Worm (Caenorhabditis elegans): ENCODE measurements around the gene Y43F8B.28.

Y43F8B.28 gene

ce11 chrV:19443599-19443998 lies 41.5 kb upstream of the Y43F8B.28 start:
- TF ChIP-seq dmd-9 (GFP tag; IDR thresholded peaks at IDR 0.05) (no peak), daf-16 (GFP tag; optimal IDR thresholded peaks at IDR 0.05) (no peak), daf-16 (tag; optimal IDR thresholded peaks at IDR 0.05) (peak; percentile 72), lsy-2 (tag; optimal IDR thresholded peaks at IDR 0.05) (peak in 1 of 2 experiments; percentile 4), spr-1 (tag; optimal IDR thresholded peaks at IDR 0.05) (no peak), dve-1 (tag; optimal IDR thresholded peaks at IDR 0.05; ENCODE audit: insufficient read depth) (peak; percentile 27), vab-7 (GFP tag; IDR thresholded peaks at IDR 0.05) (no peak), cey-2 (tag; optimal IDR thresholded peaks at IDR 0.05; ENCODE audit: borderline replicate concordance, insufficient read depth) (no peak), ces-1 (GFP tag; optimal IDR thresholded peaks at IDR 0.05) (no peak), nhr-28 (tag; optimal IDR thresholded peaks at IDR 0.05) (peak; percentile 34), skn-1 (tag; optimal IDR thresholded peaks at IDR 0.05) (no peak)

ce11 chrV:19445442-19445841 lies 39.7 kb upstream of the Y43F8B.28 start, which contains the start of gene M04C3.1:
TSS of gene M04C3.1 (minus strand) at chrV:19445605.
- no peak for TF ChIP-seq madf-9 (GFP tag; conservative IDR thresholded peaks at IDR 0.05)
- no peak for TF ChIP-seq ztf-11 (tag; optimal IDR thresholded peaks at IDR 0.05)
- TF ChIP-seq dmd-6 (GFP tag; IDR thresholded peaks at IDR 0.05): peak; percentile 27; the same call in 1 of the 2 replicates
- TF ChIP-seq daf-16 (GFP tag; optimal IDR thresholded peaks at IDR 0.05): no peak
- peak; percentile 71 for TF ChIP-seq daf-16 (tag; optimal IDR thresholded peaks at IDR 0.05)
- TF ChIP-seq zfp-3 (GFP tag; conservative IDR thresholded peaks at IDR 0.05): no peak
- no peak for TF ChIP-seq ceh-44 (GFP tag; IDR thresholded peaks at IDR 0.05)
- TF ChIP-seq zfp-2 (tag; optimal IDR thresholded peaks at IDR 0.05): no peak
- no peak for TF ChIP-seq set-16 (GFP tag; IDR thresholded peaks at IDR 0.05)
- no peak for TF ChIP-seq Y5F2A.4 (GFP tag; optimal IDR thresholded peaks at IDR 0.05)
- peak; percentile 22 for TF ChIP-seq hlh-30 (tag; optimal IDR thresholded peaks at IDR 0.05; ENCODE audit: insufficient read depth)
- TF ChIP-seq Y48G9A.11 (GFP tag; IDR thresholded peaks at IDR 0.05): no peak
- TF ChIP-seq pqm-1 (tag; optimal IDR thresholded peaks at IDR 0.05): peak; percentile 79
- no peak for TF ChIP-seq lin-39 (tag; optimal IDR thresholded peaks at IDR 0.05)
- no peak for TF ChIP-seq nhr-111 (GFP tag; optimal IDR thresholded peaks at IDR 0.05)
- no peak for TF ChIP-seq dpl-1 (GFP tag; optimal IDR thresholded peaks at IDR 0.05)
- peak; percentile 66 for TF ChIP-seq dve-1 (tag; optimal IDR thresholded peaks at IDR 0.05; ENCODE audit: insufficient read depth)
- no peak for TF ChIP-seq hif-1 (tag; optimal IDR thresholded peaks at IDR 0.05)
- TF ChIP-seq nhr-25 (tag; optimal IDR thresholded peaks at IDR 0.05; ENCODE audit: borderline replicate concordance, insufficient read depth): no peak
- peak; percentile 49 for TF ChIP-seq nhr-28 (tag; optimal IDR thresholded peaks at IDR 0.05)
- no peak for TF ChIP-seq fos-1 (tag; optimal IDR thresholded peaks at IDR 0.05)
- TF ChIP-seq lsy-2 (tag; optimal IDR thresholded peaks at IDR 0.05): peak in 1 of 2 experiments; percentile 5
- no peak for TF ChIP-seq ama-1 (optimal IDR thresholded peaks at IDR 0.05)
- no peak for TF ChIP-seq nhr-42 (GFP tag; IDR thresholded peaks at IDR 0.05)
- no peak for TF ChIP-seq lim-7 (GFP tag; IDR thresholded peaks at IDR 0.05)
- TF ChIP-seq R02D3.7 (tag; optimal IDR thresholded peaks at IDR 0.05): no peak
- TF ChIP-seq php-3 (GFP tag; IDR thresholded peaks at IDR 0.05): peak; percentile 72
- TF ChIP-seq snpc-4 (tag; optimal IDR thresholded peaks at IDR 0.05): no peak

- TF ChIP-seq cey-2 (tag; optimal IDR thresholded peaks at IDR 0.05; ENCODE audit: borderline replicate concordance, insufficient read depth) (no peak), mep-1 (tag; optimal IDR thresholded peaks at IDR 0.05) (no peak), rbr-2 (tag; optimal IDR thresholded peaks at IDR 0.05) (no peak), egl-43 (GFP tag; IDR thresholded peaks at IDR 0.05) (no peak), F26F4.8 (GFP tag; conservative IDR thresholded peaks at IDR 0.05) (no peak), duxl-1 (tag; optimal IDR thresholded peaks at IDR 0.05; ENCODE audit: poor library complexity) (no peak), lir-3 (tag; optimal IDR thresholded peaks at IDR 0.05) (no peak), F37D6.2 (tag; optimal IDR thresholded peaks at IDR 0.05) (no peak), php-3 (GFP tag; IDR thresholded peaks at IDR 0.05) (no peak), daf-12 (tag; optimal IDR thresholded peaks at IDR 0.05) (no peak), jun-1 (tag; optimal IDR thresholded peaks at IDR 0.05) (no peak), unc-62 (GFP tag; optimal IDR thresholded peaks at IDR 0.05 in 1 of 2) (no peak), unc-62 (tag; optimal IDR thresholded peaks at IDR 0.05) (no peak), nhr-11 (tag; optimal IDR thresholded peaks at IDR 0.05) (no peak), madf-5 (GFP tag; IDR thresholded peaks at IDR 0.05) (no peak), F10B5.3 (tag; optimal IDR thresholded peaks at IDR 0.05) (no peak), arid-1 (GFP tag; conservative IDR thresholded peaks at IDR 0.05) (no peak), nhr-102 (tag; optimal IDR thresholded peaks at IDR 0.05) (no peak)
These were observed 36.3 kb upstream of the Y43F8B.28 start, which contains the start of gene M04C3.2 for ce11 chrV:19448805-19449204. TSS of gene M04C3.2 (minus strand) at chrV:19448905.

All from whole organism, L4 larva.